Fruit fly (Drosophila melanogaster): ENCODE results near the gene Ccp84Ac.

Ccp84Ac gene

dm6 chr3R:6723537-6724171, 27.6 kb upstream of the Ccp84Ac start:
- no peak for TF ChIP-seq toe (GFP tag; optimal IDR thresholded peaks at IDR 0.05)
- TF ChIP-seq Hr96 (GFP tag; optimal IDR thresholded peaks at IDR 0.05) = no peak
- no peak for TF ChIP-seq ovo (GFP tag; optimal IDR thresholded peaks at IDR 0.05)
- no peak for TF ChIP-seq CG14711 (tag; optimal IDR thresholded peaks at IDR 0.05)
- no peak for TF ChIP-seq cnc (optimal IDR thresholded peaks at IDR 0.05)
- TF ChIP-seq CG7045 (GFP tag; optimal IDR thresholded peaks at IDR 0.05) = no peak
- TF ChIP-seq CG11617 (GFP tag; optimal IDR thresholded peaks at IDR 0.05) = no peak
- no peak for TF ChIP-seq kay (GFP tag; ENCODE audit: borderline replicate concordance)
- no peak for TF ChIP-seq CG12768 (GFP tag; optimal IDR thresholded peaks at IDR 0.05)
- no peak for TF ChIP-seq Clk (GFP tag; optimal IDR thresholded peaks at IDR 0.05)
- no peak for TF ChIP-seq CG5204 (GFP tag; optimal IDR thresholded peaks at IDR 0.05)
- no peak for TF ChIP-seq Crg-1 (GFP tag; optimal IDR thresholded peaks at IDR 0.05)
- no peak for TF ChIP-seq bab1 (GFP tag; optimal IDR thresholded peaks at IDR 0.05)
- TF ChIP-seq Mnt (GFP tag; optimal IDR thresholded peaks at IDR 0.05) = no peak
- no peak for TF ChIP-seq cic (GFP tag; optimal IDR thresholded peaks at IDR 0.05)
- TF ChIP-seq CG1620 (GFP tag; optimal IDR thresholded peaks at IDR 0.05) = no peak
- no peak for TF ChIP-seq pad (GFP tag; optimal IDR thresholded peaks at IDR 0.05)
- no peak for TF ChIP-seq tj (GFP tag; optimal IDR thresholded peaks at IDR 0.05)

- TF ChIP-seq tj (GFP tag; optimal IDR thresholded peaks at IDR 0.05) = no peak
- no peak for TF ChIP-seq Clk (GFP tag; optimal IDR thresholded peaks at IDR 0.05)
- no peak for TF ChIP-seq pad (GFP tag; optimal IDR thresholded peaks at IDR 0.05)
These were observed 12.8 kb upstream of the Ccp84Ac start for dm6 chr3R:6708858-6709257.

- TF ChIP-seq Crg-1 (GFP tag; optimal IDR thresholded peaks at IDR 0.05) = no peak
- TF ChIP-seq CG7101 (tag; optimal IDR thresholded peaks at IDR 0.05) = no peak
- no peak for TF ChIP-seq cnc (optimal IDR thresholded peaks at IDR 0.05)
- no peak for TF ChIP-seq CG7045 (GFP tag; optimal IDR thresholded peaks at IDR 0.05)
- no peak for TF ChIP-seq CG5204 (GFP tag; optimal IDR thresholded peaks at IDR 0.05)
- no peak for TF ChIP-seq CG11617 (GFP tag; optimal IDR thresholded peaks at IDR 0.05)
- TF ChIP-seq tj (GFP tag; optimal IDR thresholded peaks at IDR 0.05) = no peak
- no peak for TF ChIP-seq CG33017 (tag; optimal IDR thresholded peaks at IDR 0.05)
- TF ChIP-seq kay (GFP tag; ENCODE audit: borderline replicate concordance) = no peak
- no peak for TF ChIP-seq CG1620 (GFP tag; optimal IDR thresholded peaks at IDR 0.05)
- no peak for TF ChIP-seq bab1 (GFP tag; optimal IDR thresholded peaks at IDR 0.05)
- TF ChIP-seq CG12768 (GFP tag; optimal IDR thresholded peaks at IDR 0.05) = no peak
- TF ChIP-seq CG14711 (tag; optimal IDR thresholded peaks at IDR 0.05) = no peak
- TF ChIP-seq pad (GFP tag; optimal IDR thresholded peaks at IDR 0.05) = no peak
- TF ChIP-seq Hr96 (GFP tag; optimal IDR thresholded peaks at IDR 0.05) = no peak
- no peak for TF ChIP-seq ovo (GFP tag; optimal IDR thresholded peaks at IDR 0.05)
- TF ChIP-seq toe (GFP tag; optimal IDR thresholded peaks at IDR 0.05) = no peak
- TF ChIP-seq Mnt (GFP tag; optimal IDR thresholded peaks at IDR 0.05) = no peak
- no peak for TF ChIP-seq Clk (GFP tag; optimal IDR thresholded peaks at IDR 0.05)
These were observed 10.3 kb upstream of the Ccp84Ac start for dm6 chr3R:6706327-6706726.

dm6 chr3R:6703784-6704183, 7.7 kb upstream of the Ccp84Ac start, which contains the start of gene Ccp84Aa:
Gene Ccp84Aa (plus strand): TSS chr3R:6704084.
- TF ChIP-seq CG12768 (GFP tag; optimal IDR thresholded peaks at IDR 0.05) (no peak), ovo (GFP tag; optimal IDR thresholded peaks at IDR 0.05) (no peak), CG1620 (GFP tag; optimal IDR thresholded peaks at IDR 0.05) (no peak), CG33017 (tag; optimal IDR thresholded peaks at IDR 0.05) (no peak), cnc (optimal IDR thresholded peaks at IDR 0.05) (no peak), kay (GFP tag; ENCODE audit: borderline replicate concordance) (no peak), Mnt (GFP tag; optimal IDR thresholded peaks at IDR 0.05) (no peak), CG11617 (GFP tag; optimal IDR thresholded peaks at IDR 0.05) (no peak), CG14711 (tag; optimal IDR thresholded peaks at IDR 0.05) (no peak)

- TF ChIP-seq CG5204 (GFP tag; optimal IDR thresholded peaks at IDR 0.05) (no peak), Clk (GFP tag; optimal IDR thresholded peaks at IDR 0.05) (no peak), CG1620 (GFP tag; optimal IDR thresholded peaks at IDR 0.05) (no peak), CG7045 (GFP tag; optimal IDR thresholded peaks at IDR 0.05) (no peak), Crg-1 (GFP tag; optimal IDR thresholded peaks at IDR 0.05) (no peak), CG14711 (tag; optimal IDR thresholded peaks at IDR 0.05) (no peak), Hr96 (GFP tag; optimal IDR thresholded peaks at IDR 0.05) (no peak), CG7101 (tag; optimal IDR thresholded peaks at IDR 0.05) (no peak), CG33017 (tag; optimal IDR thresholded peaks at IDR 0.05) (no peak), kay (GFP tag; ENCODE audit: borderline replicate concordance) (no peak), ovo (GFP tag; optimal IDR thresholded peaks at IDR 0.05) (no peak), CG12768 (GFP tag; optimal IDR thresholded peaks at IDR 0.05) (no peak), Mnt (GFP tag; optimal IDR thresholded peaks at IDR 0.05) (no peak), bab1 (GFP tag; optimal IDR thresholded peaks at IDR 0.05) (no peak)
These were observed 6.7 kb upstream of the Ccp84Ac start, which contains the start of gene Ccp84Ab for dm6 chr3R:6702777-6703176. Gene Ccp84Ab (minus strand): TSS chr3R:6702877.

- TF ChIP-seq CG33017 (tag; optimal IDR thresholded peaks at IDR 0.05) (no peak), tj (GFP tag; optimal IDR thresholded peaks at IDR 0.05) (no peak), kay (GFP tag; ENCODE audit: borderline replicate concordance) (no peak), Clk (GFP tag; optimal IDR thresholded peaks at IDR 0.05) (no peak), CG1620 (GFP tag; optimal IDR thresholded peaks at IDR 0.05) (no peak), CG5204 (GFP tag; optimal IDR thresholded peaks at IDR 0.05) (no peak), CG7045 (GFP tag; optimal IDR thresholded peaks at IDR 0.05) (no peak), Crg-1 (GFP tag; optimal IDR thresholded peaks at IDR 0.05) (no peak), Mnt (GFP tag; optimal IDR thresholded peaks at IDR 0.05) (no peak), pad (GFP tag; optimal IDR thresholded peaks at IDR 0.05) (no peak), cic (GFP tag; optimal IDR thresholded peaks at IDR 0.05) (no peak), bab1 (GFP tag; optimal IDR thresholded peaks at IDR 0.05) (no peak), cnc (optimal IDR thresholded peaks at IDR 0.05) (no peak), CG11617 (GFP tag; optimal IDR thresholded peaks at IDR 0.05) (no peak), CG7101 (tag; optimal IDR thresholded peaks at IDR 0.05) (no peak), Hr96 (GFP tag; optimal IDR thresholded peaks at IDR 0.05) (no peak), toe (GFP tag; optimal IDR thresholded peaks at IDR 0.05) (no peak), CG12768 (GFP tag; optimal IDR thresholded peaks at IDR 0.05) (no peak), CG14711 (tag; optimal IDR thresholded peaks at IDR 0.05) (no peak), ovo (GFP tag; optimal IDR thresholded peaks at IDR 0.05) (no peak)
These were observed 3.6 kb downstream of the Ccp84Ac start, which contains the start of gene Ccp84Ad for dm6 chr3R:6692432-6692831. Gene Ccp84Ad (plus strand): TSS chr3R:6692732.
